Worm (Caenorhabditis elegans) whole organism, mixed stage, embryonic: ENCODE measurements around the gene F57A10.4.
"Not testable (repeated sequence)": the region's sequence is repeated elsewhere in the genome, so short reads cannot be mapped to it uniquely, and the experiment has no call there.

Experiments used
- bed-3 ChIP-seq: fragments of 200-800 bp; sonication (Bioruptor generic); optimal IDR thresholded peaks from 3 replicates; lab custom pipeline; 2018; ENCODE audit warnings: mild to moderate bottlenecking, missing genetic modification characterization, moderate library complexity, missing compliant biosample characterization
- ceh-39 ChIP-seq: fragments of 150-350 bp; optimal IDR thresholded peaks from 2 replicates; lab custom pipeline; 2014; ENCODE audit warnings: missing biosample characterization, missing genetic modification characterization
- ceh-43 ChIP-seq: fragments of 200-800 bp; sonication (Bioruptor generic); optimal IDR thresholded peaks from 2 replicates; lab custom pipeline; 2018; ENCODE audit warnings: mild to moderate bottlenecking, missing genetic modification characterization, moderate library complexity, missing compliant biosample characterization
- ces-1 ChIP-seq: fragments of 150-350 bp; optimal IDR thresholded peaks from 2 replicates; lab custom pipeline; 2014; ENCODE audit warnings: missing biosample characterization, missing genetic modification reagents, missing genetic modification characterization
- cnd-1 ChIP-seq: fragments of 200-800 bp; sonication (Bioruptor generic); optimal IDR thresholded peaks from 2 replicates; lab custom pipeline; 2018; ENCODE audit warnings: mild to moderate bottlenecking, missing genetic modification characterization, missing compliant biosample characterization
- drap-1 ChIP-seq: fragments of 200-800 bp; sonication (Bioruptor generic); optimal IDR thresholded peaks from 3 replicates; lab custom pipeline; 2018; ENCODE audit warnings: mild to moderate bottlenecking, missing genetic modification characterization, missing compliant biosample characterization
- elt-1 ChIP-seq: sonication (generic microtip); optimal IDR thresholded peaks from 2 replicates; lab custom pipeline; 2017; ENCODE audit warnings: missing genetic modification characterization, mild to moderate bottlenecking, missing compliant biosample characterization, antibody characterized with exemption, moderate library complexity, borderline replicate concordance; ENCODE audit not compliant: insufficient read depth
- elt-3 ChIP-seq: fragments of 150-350 bp; optimal IDR thresholded peaks from 2 replicates; lab custom pipeline; 2014; ENCODE audit warnings: missing biosample characterization, missing genetic modification characterization
- flh-1 ChIP-seq: fragments of 200-800 bp; sonication (Bioruptor generic); optimal IDR thresholded peaks from 2 replicates; lab custom pipeline; 2018; ENCODE audit warnings: mild to moderate bottlenecking, missing genetic modification characterization, moderate library complexity, missing compliant biosample characterization
- hlh-1 ChIP-seq: fragments of 150-350 bp; optimal IDR thresholded peaks from 2 replicates; lab custom pipeline; 2014; ENCODE audit warnings: missing biosample characterization, missing genetic modification reagents, missing genetic modification characterization
- lin-32 ChIP-seq: fragments of 200-800 bp; sonication (Bioruptor generic); optimal IDR thresholded peaks from 2 replicates; lab custom pipeline; 2018; ENCODE audit warnings: mild to moderate bottlenecking, missing genetic modification characterization, missing compliant biosample characterization
- lsy-2 ChIP-seq: fragments of 150-350 bp; optimal IDR thresholded peaks from 2 replicates; lab custom pipeline; 2014; ENCODE audit warnings: missing biosample characterization, missing genetic modification characterization
- mab-5 ChIP-seq: fragments of 150-350 bp; optimal IDR thresholded peaks from 2 replicates; lab custom pipeline; 2014; ENCODE audit warnings: missing biosample characterization, missing genetic modification characterization
- mep-1 ChIP-seq: fragments of 150-350 bp; optimal IDR thresholded peaks from 2 replicates; lab custom pipeline; 2017; ENCODE audit warnings: missing biosample characterization, missing genetic modification reagents, missing genetic modification characterization, inconsistent platforms
- nhr-12 ChIP-seq: fragments of 150-350 bp; optimal IDR thresholded peaks from 2 replicates; lab custom pipeline; 2014; ENCODE audit warnings: missing biosample characterization, missing genetic modification characterization
- nhr-2 ChIP-seq: fragments of 150-350 bp; optimal IDR thresholded peaks from 2 replicates; lab custom pipeline; 2014; ENCODE audit warnings: missing biosample characterization, missing genetic modification characterization
- nhr-237 ChIP-seq: fragments of 150-350 bp; optimal IDR thresholded peaks from 2 replicates; lab custom pipeline; 2014; ENCODE audit warnings: missing biosample characterization, missing genetic modification characterization
- nhr-28 ChIP-seq: fragments of 150-350 bp; optimal IDR thresholded peaks from 2 replicates; lab custom pipeline; 2014; ENCODE audit warnings: missing biosample characterization, missing genetic modification characterization
- nhr-76 ChIP-seq: sonication (generic microtip); optimal IDR thresholded peaks from 2 replicates; lab custom pipeline; 2017; ENCODE audit warnings: missing biosample characterization, missing genetic modification characterization
- sem-2 ChIP-seq: fragments of 200-800 bp; sonication (Bioruptor generic); optimal IDR thresholded peaks from 2 replicates; lab custom pipeline; 2018; ENCODE audit warnings: mild to moderate bottlenecking, missing genetic modification characterization, missing compliant biosample characterization
- snpc-4 ChIP-seq: fragments of 150-350 bp; optimal IDR thresholded peaks from 2 replicates; lab custom pipeline; 2014; ENCODE audit warnings: missing biosample characterization, missing genetic modification characterization
- sptf-1 ChIP-seq: sonication (generic microtip); optimal IDR thresholded peaks from 2 replicates; lab custom pipeline; 2017; ENCODE audit warnings: mild to moderate bottlenecking, missing genetic modification characterization, moderate library complexity, missing compliant biosample characterization
- tbx-8 ChIP-seq: fragments of 200-800 bp; sonication (Bioruptor generic); optimal IDR thresholded peaks from 2 replicates; lab custom pipeline; 2018; ENCODE audit warnings: mild to moderate bottlenecking, missing genetic modification characterization, moderate library complexity, missing compliant biosample characterization
- unc-120 ChIP-seq: sonication (generic microtip); optimal IDR thresholded peaks from 2 replicates; lab custom pipeline; 2017; ENCODE audit warnings: missing genetic modification characterization, missing compliant biosample characterization; ENCODE audit not compliant: poor library complexity, severe bottlenecking
- unc-39 ChIP-seq: fragments of 150-350 bp; optimal IDR thresholded peaks from 2 replicates; lab custom pipeline; 2014; ENCODE audit warnings: missing biosample characterization, missing genetic modification characterization
- unc-62 ChIP-seq: fragments of 150-350 bp; optimal IDR thresholded peaks from 2 replicates; lab custom pipeline; 2014; ENCODE audit warnings: missing biosample characterization, missing genetic modification reagents, missing genetic modification characterization
- ztf-11 ChIP-seq: fragments of 150-350 bp; optimal IDR thresholded peaks from 2 replicates; lab custom pipeline; 2014; ENCODE audit warnings: missing biosample characterization, missing genetic modification characterization

Gene F57A10.4

ce11 chrV:15792409-15792808, 23.2 kb downstream of the F57A10.4 start, which contains the start of gene T26E4.4:
Gene T26E4.4 (minus strand): TSS chrV:15792509.
- TF ChIP-seq mep-1 = no peak
- TF ChIP-seq bed-3 = no peak
- no peak for TF ChIP-seq nhr-237
- no peak for TF ChIP-seq drap-1 (GFP tag; lab: Kevin White, UChicago)
- TF ChIP-seq elt-1 (tag; lab: Kevin White, UChicago) = no peak
- TF ChIP-seq nhr-76 (tag; lab: Kevin White, UChicago) = no peak
- no peak for TF ChIP-seq tbx-8 (GFP tag; lab: Kevin White, UChicago)
- no peak for TF ChIP-seq ces-1
- TF ChIP-seq unc-39 (tag; lab: Kevin White, UChicago) = no peak
- no peak for TF ChIP-seq ceh-43
- TF ChIP-seq hlh-1 (tag; lab: Kevin White, UChicago) = no peak
- no peak for TF ChIP-seq mab-5 (tag; lab: Kevin White, UChicago)
- TF ChIP-seq sptf-1 (tag; lab: Kevin White, UChicago) = no peak
- no peak for TF ChIP-seq elt-3 (tag; lab: Kevin White, UChicago)
- no peak for TF ChIP-seq flh-1 (GFP tag; lab: Kevin White, UChicago)
- TF ChIP-seq snpc-4 (tag; lab: Kevin White, UChicago) = no peak

ce11 chrV:15793270-15793669, 24.0 kb downstream of the F57A10.4 start, which contains the start of gene T26E4.7:
Gene T26E4.7 (plus strand): TSS chrV:15793570.
- TF ChIP-seq cnd-1 (tag; lab: Kevin White, UChicago) = no peak
- TF ChIP-seq ces-1 = no peak
- TF ChIP-seq unc-120 (tag; lab: Kevin White, UChicago) = no peak
- no peak for TF ChIP-seq snpc-4 (tag; lab: Kevin White, UChicago)
- TF ChIP-seq nhr-12 = no peak
- TF ChIP-seq unc-62 (GFP tag; lab: Kevin White, UChicago) = no peak
- TF ChIP-seq unc-39 (tag; lab: Kevin White, UChicago) = no peak
- no peak for TF ChIP-seq elt-1 (tag; lab: Kevin White, UChicago)

ce11 chrV:15796087-15796486, 26.8 kb downstream of the F57A10.4 start, which contains the start of gene nhr-223:
Gene nhr-223 (plus strand): TSS chrV:15796387.
- no peak for TF ChIP-seq elt-3 (tag; lab: Kevin White, UChicago)
- TF ChIP-seq sptf-1 (tag; lab: Kevin White, UChicago) = no peak
- no peak for TF ChIP-seq sem-2 (GFP tag; lab: Kevin White, UChicago)
- no peak for TF ChIP-seq ces-1
- no peak for TF ChIP-seq ztf-11
- no peak for TF ChIP-seq unc-39 (tag; lab: Kevin White, UChicago)
- no peak for TF ChIP-seq lin-32 (GFP tag; lab: Kevin White, UChicago)
- no peak for TF ChIP-seq cnd-1 (tag; lab: Kevin White, UChicago)

ce11 chrV:15798108-15798507, 28.9 kb downstream of the F57A10.4 start, which contains the start of gene T26E4.10:
Gene T26E4.10 (minus strand): TSS chrV:15798208.
- TF ChIP-seq ceh-39 (no peak), nhr-76 (tag; lab: Kevin White, UChicago) (no peak)

- not testable (repeated sequence) for TF ChIP-seq lsy-2 (tag; lab: Kevin White, UChicago); unc-62 (GFP tag; lab: Kevin White, UChicago); sem-2 (GFP tag; lab: Kevin White, UChicago)
Measured at ce11 chrV:15802623-15803022, 33.4 kb downstream of the F57A10.4 start, which contains the start of gene T26E4.9. Gene T26E4.9 (minus strand): TSS chrV:15802723.

- not testable (repeated sequence) for TF ChIP-seq unc-120 (tag; lab: Kevin White, UChicago); drap-1 (GFP tag; lab: Kevin White, UChicago); bed-3
- TF ChIP-seq, all 35 proteins: peak for 0; not testable (repeated sequence) for 35
Measured at ce11 chrV:15803079-15803478, 33.8 kb downstream of the F57A10.4 start, which contains the start of gene srd-27. Gene srd-27 (plus strand): TSS chrV:15803379.

- not testable (repeated sequence) for TF ChIP-seq nhr-2, unc-39, nhr-28 (tag; lab: Kevin White, UChicago)
Measured at ce11 chrV:15803748-15804147, 34.5 kb downstream of the F57A10.4 start, which contains the start of gene T26E4.18. Gene T26E4.18 (minus strand): TSS chrV:15803848.
